Fruit fly (Drosophila melanogaster) whole organism, embryonic: Measurements from ENCODE around the gene ZnT77C.

ENCODE experiments used
- CG10959 ChIP-seq: fragments of 200-800 bp; sonication (Bioruptor generic); IDR thresholded peaks from 2 replicates; pipeline ENCODE4 v1.3.6; 2022; ENCODE audit warnings: missing biosample characterization, missing genetic modification characterization
- CG11398 ChIP-seq: fragments of 200-800 bp; sonication (Bioruptor generic); optimal IDR thresholded peaks from 2 replicates; lab custom pipeline; 2016; ENCODE audit warnings: missing biosample characterization, missing genetic modification characterization
- CG14441 ChIP-seq: fragments of 200-800 bp; sonication (Bioruptor generic); IDR thresholded peaks from 2 replicates; pipeline ENCODE4 v1.3.6; 2022; ENCODE audit warnings: missing biosample characterization, missing genetic modification characterization
- CG15696 ChIP-seq: fragments of 200-800 bp; sonication (Bioruptor generic); optimal IDR thresholded peaks from 2 replicates; lab custom pipeline; 2019; ENCODE audit warnings: missing biosample characterization, mild to moderate bottlenecking, missing genetic modification characterization, moderate library complexity
- CG16813 ChIP-seq: fragments of 200-800 bp; sonication (Bioruptor generic); IDR thresholded peaks from 3 replicates; pipeline ENCODE4 v1.3.6; 2022; ENCODE audit warnings: missing biosample characterization, missing genetic modification characterization; ENCODE audit not compliant: partially characterized antibody
- CG17328 ChIP-seq: fragments of 200-800 bp; sonication (Bioruptor generic); IDR thresholded peaks from 2 replicates; pipeline ENCODE4 v1.3.6; 2022; ENCODE audit warnings: missing biosample characterization, missing genetic modification characterization
- CG17359 ChIP-seq: fragments of 200-800 bp; sonication (Bioruptor generic); optimal IDR thresholded peaks from 3 replicates; lab custom pipeline; 2018; ENCODE audit warnings: missing biosample characterization, mild to moderate bottlenecking, missing genetic modification characterization, moderate library complexity
- CG1792 ChIP-seq: fragments of 200-800 bp; sonication (Bioruptor generic); optimal IDR thresholded peaks from 2 replicates; lab custom pipeline; 2016; ENCODE audit warnings: missing biosample characterization, missing genetic modification characterization
- CG2678 ChIP-seq: fragments of 200-800 bp; sonication (Bioruptor generic); optimal IDR thresholded peaks from 3 replicates; lab custom pipeline; 2019; ENCODE audit warnings: missing biosample characterization, mild to moderate bottlenecking, missing genetic modification characterization, moderate library complexity
- CG32767 ChIP-seq: fragments of 200-800 bp; sonication (Bioruptor generic); IDR thresholded peaks from 2 replicates; pipeline ENCODE4 v1.3.6; 2022; ENCODE audit warnings: missing biosample characterization, missing genetic modification characterization
- CG34376 ChIP-seq: fragments of 200-800 bp; sonication (Bioruptor generic); optimal IDR thresholded peaks from 2 replicates; lab custom pipeline; 2018; ENCODE audit warnings: missing biosample characterization, mild to moderate bottlenecking, missing genetic modification characterization
- CG4282 ChIP-seq: fragments of 200-800 bp; sonication (Bioruptor generic); optimal IDR thresholded peaks from 2 replicates; lab custom pipeline; 2016; ENCODE audit warnings: missing biosample characterization, missing genetic modification characterization
- CG6254 ChIP-seq: fragments of 200-800 bp; sonication (Bioruptor generic); optimal IDR thresholded peaks from 3 replicates; lab custom pipeline; 2017; ENCODE audit warnings: mild to moderate bottlenecking, missing biosample characterization, missing genetic modification reagents, missing genetic modification characterization
- CG8359 ChIP-seq: fragments of 200-800 bp; sonication (Bioruptor generic); optimal IDR thresholded peaks from 2 replicates; lab custom pipeline; 2017; ENCODE audit warnings: missing biosample characterization, mild to moderate bottlenecking, missing genetic modification characterization, borderline replicate concordance
- CG9876 ChIP-seq: fragments of 200-800 bp; sonication (Bioruptor generic); optimal IDR thresholded peaks from 2 replicates; lab custom pipeline; 2016; ENCODE audit warnings: missing biosample characterization, missing genetic modification characterization
- CTCF ChIP-seq: fragments of 200-800 bp; sonication (Bioruptor generic); optimal IDR thresholded peaks from 2 replicates; lab custom pipeline; 2017; ENCODE audit warnings: missing biosample characterization, mild to moderate bottlenecking, missing genetic modification characterization, moderate library complexity
- D19B ChIP-seq: fragments of 200-800 bp; sonication (Bioruptor generic); optimal IDR thresholded peaks from 2 replicates; lab custom pipeline; 2017; ENCODE audit warnings: missing biosample characterization, mild to moderate bottlenecking, missing genetic modification characterization
- E2f2 ChIP-seq: fragments of 200-800 bp; sonication (Bioruptor generic); IDR thresholded peaks from 2 replicates; pipeline ENCODE4 v1.3.6; 2022; ENCODE audit warnings: missing biosample characterization, missing genetic modification characterization
- Elba2 ChIP-seq: fragments of 200-800 bp; sonication (Bioruptor generic); optimal IDR thresholded peaks from 3 replicates; lab custom pipeline; 2016; ENCODE audit warnings: missing biosample characterization, missing genetic modification characterization
- Mad ChIP-seq: fragments of 200-800 bp; sonication (Bioruptor generic); optimal IDR thresholded peaks from 2 replicates; lab custom pipeline; 2016; ENCODE audit warnings: missing biosample characterization, missing genetic modification characterization
- NK7.1 ChIP-seq: fragments of 200-800 bp; sonication (Bioruptor generic); optimal IDR thresholded peaks from 3 replicates; lab custom pipeline; 2016; ENCODE audit warnings: missing biosample characterization, missing genetic modification characterization
- Nf-YA ChIP-seq: fragments of 200-800 bp; sonication (Bioruptor generic); IDR thresholded peaks from 2 replicates; pipeline ENCODE4 v1.3.6; 2022; ENCODE audit warnings: missing biosample characterization, missing genetic modification characterization
- NfI ChIP-seq: fragments of 200-800 bp; sonication (Bioruptor generic); optimal IDR thresholded peaks from 3 replicates; lab custom pipeline; 2018; ENCODE audit warnings: missing biosample characterization, mild to moderate bottlenecking, missing genetic modification characterization, moderate library complexity
- Pdp1 ChIP-seq, 2 experiments: fragments of 200-800 bp; sonication (Bioruptor generic); optimal IDR thresholded peaks; 3 replicates each; lab custom pipeline; 2016; ENCODE audit warnings: missing biosample characterization in 2 of 2, missing genetic modification characterization in 2 of 2, mild to moderate bottlenecking in 1 of 2, moderate library complexity in 1 of 2
- Ptx1 ChIP-seq: fragments of 200-800 bp; sonication (Bioruptor generic); IDR thresholded peaks from 2 replicates; pipeline ENCODE4 v1.3.6; 2022; ENCODE audit warnings: missing biosample characterization, missing genetic modification characterization
- Sry-δ ChIP-seq: fragments of 200-800 bp; sonication (Bioruptor generic); optimal IDR thresholded peaks from 2 replicates; lab custom pipeline; 2016; ENCODE audit warnings: missing biosample characterization, missing genetic modification characterization
- chinmo ChIP-seq: fragments of 200-800 bp; sonication (Bioruptor generic); IDR thresholded peaks from 4 replicates; pipeline ENCODE4 v1.3.6; 2022; ENCODE audit warnings: missing biosample characterization, missing genetic modification characterization; ENCODE audit not compliant: partially characterized antibody
- cwo ChIP-seq: fragments of 200-800 bp; sonication (Bioruptor generic); optimal IDR thresholded peaks from 3 replicates; lab custom pipeline; 2017; ENCODE audit warnings: missing biosample characterization, missing genetic modification characterization, mild to moderate bottlenecking, moderate library complexity, missing genetic modification reagents
- dpn ChIP-seq, 2 experiments: fragments of 200-800 bp; sonication (Bioruptor generic); optimal IDR thresholded peaks; 3 replicates each; lab custom pipeline; 2016; ENCODE audit warnings: missing biosample characterization in 2 of 2, missing genetic modification characterization in 2 of 2
- ftz-f1 ChIP-seq: fragments of 200-800 bp; sonication (Bioruptor generic); optimal IDR thresholded peaks from 2 replicates; lab custom pipeline; 2016; ENCODE audit warnings: missing biosample characterization, missing genetic modification characterization
- gem ChIP-seq: fragments of 200-800 bp; sonication (Bioruptor generic); optimal IDR thresholded peaks from 2 replicates; lab custom pipeline; 2019; ENCODE audit warnings: missing biosample characterization, mild to moderate bottlenecking, missing genetic modification characterization, moderate library complexity
- gt ChIP-seq: fragments of 200-800 bp; sonication (Bioruptor generic); IDR thresholded peaks from 2 replicates; pipeline ENCODE4 v1.3.6; 2022; ENCODE audit warnings: missing biosample characterization, missing genetic modification characterization
- h ChIP-seq: fragments of >200 bp; optimal IDR thresholded peaks from 2 replicates; lab custom pipeline; 2017
- kni ChIP-seq: fragments of 200-800 bp; sonication (Bioruptor generic); optimal IDR thresholded peaks from 3 replicates; lab custom pipeline; 2017; ENCODE audit warnings: mild to moderate bottlenecking, missing biosample characterization, missing genetic modification reagents, missing genetic modification characterization
- lov ChIP-seq, 2 experiments: fragments of 200-800 bp in 1 of 2; fragments of >200 bp in 1 of 2; sonication (Bioruptor generic) in 1 of 2; IDR thresholded peaks in 1 of 2; optimal IDR thresholded peaks in 1 of 2; 2 replicates in 1 of 2; 3 replicates in 1 of 2; pipeline versions ENCODE4 v1.3.6 to Lab custom; 2017 to 2022; ENCODE audit warnings: missing biosample characterization in 1 of 2, missing genetic modification characterization in 1 of 2
- luna ChIP-seq: fragments of 200-800 bp; sonication (Bioruptor generic); optimal IDR thresholded peaks from 2 replicates; lab custom pipeline; 2016; ENCODE audit warnings: missing biosample characterization, missing genetic modification characterization
- nom ChIP-seq: fragments of 200-800 bp; sonication (Bioruptor generic); optimal IDR thresholded peaks from 2 replicates; lab custom pipeline; 2017; ENCODE audit warnings: missing biosample characterization, missing genetic modification characterization, mild to moderate bottlenecking, moderate library complexity, missing genetic modification reagents
- phol ChIP-seq: fragments of 200-800 bp; sonication (Bioruptor generic); optimal IDR thresholded peaks from 3 replicates; lab custom pipeline; 2018; ENCODE audit warnings: missing biosample characterization, mild to moderate bottlenecking, missing genetic modification characterization, moderate library complexity
- salm ChIP-seq: fragments of 200-800 bp; sonication (Bioruptor generic); optimal IDR thresholded peaks from 2 replicates; lab custom pipeline; 2018; ENCODE audit warnings: missing biosample characterization, mild to moderate bottlenecking, missing genetic modification characterization
- sens ChIP-seq: fragments of 200-800 bp; sonication (Bioruptor generic); peaks from one replicate; lab custom pipeline; 2016; ENCODE audit warnings: missing biosample characterization, missing genetic modification characterization
- slbo ChIP-seq: fragments of 200-800 bp; sonication (Bioruptor generic); IDR thresholded peaks from 2 replicates; pipeline ENCODE4 v1.3.6; 2022; ENCODE audit warnings: missing biosample characterization, missing genetic modification characterization
- sug ChIP-seq: fragments of 200-800 bp; optimal IDR thresholded peaks from 2 replicates; lab custom pipeline; 2019; ENCODE audit warnings: missing biosample characterization, mild to moderate bottlenecking, missing genetic modification characterization, moderate library complexity
- tin ChIP-seq: fragments of 200-800 bp; sonication (Bioruptor generic); optimal IDR thresholded peaks from 3 replicates; lab custom pipeline; 2016; ENCODE audit warnings: missing biosample characterization, missing genetic modification characterization

The ZnT77C gene

dm6 chr3L:20516519-20517178, 21.9 kb upstream of the ZnT77C start (continued):
- no peak for TF ChIP-seq CG1792
- TF ChIP-seq lov (optimal IDR thresholded peaks at IDR 0.05; lab: Kevin White, UChicago), result no peak
- TF ChIP-seq lov (GFP tag; IDR thresholded peaks at IDR 0.05; lab: Robert Waterston, UW), result no peak
- no peak for TF ChIP-seq Nf-YA (GFP tag; lab: Robert Waterston, UW)
- no peak for TF ChIP-seq Elba2 (GFP tag; lab: Kevin White, UChicago)
- TF ChIP-seq CG4282 (GFP tag; lab: Kevin White, UChicago), result no peak
- no peak for TF ChIP-seq D19B (GFP tag; lab: Kevin White, UChicago)
- TF ChIP-seq CG17359 (tag; lab: Kevin White, UChicago), result peak; percentile 63
- TF ChIP-seq CG9876 (GFP tag; lab: Kevin White, UChicago), result no peak
- TF ChIP-seq Ptx1 (GFP tag; lab: Robert Waterston, UW), result peak; percentile 45
- peak; percentile 8; the same call in 1 of the 2 replicates for TF ChIP-seq CG17328
- peak; percentile 10; the same call in 1 of the 2 replicates for TF ChIP-seq CG10959
- TF ChIP-seq CG2678 (tag; lab: Kevin White, UChicago), result peak; percentile 76
- TF ChIP-seq CG14441 (GFP tag; lab: Robert Waterston, UW), result peak; percentile 49; the same call in 1 of the 2 replicates
- peak; percentile 61 for TF ChIP-seq CG15696 (tag; lab: Kevin White, UChicago)
- no peak for TF ChIP-seq luna (GFP tag; lab: Kevin White, UChicago)
- TF ChIP-seq gt (GFP tag; lab: Robert Waterston, UW), result no peak
- peak in 1 of 2 experiments; percentile 12 for TF ChIP-seq dpn (GFP tag; optimal IDR thresholded peaks at IDR 0.05; lab: Kevin White, UChicago)
- TF ChIP-seq CTCF (GFP tag; lab: Kevin White, UChicago), result no peak
- no peak for TF ChIP-seq CG16813 (GFP tag; lab: Robert Waterston, UW)
- TF ChIP-seq kni, result peak; percentile 49
- no peak for TF ChIP-seq NfI (GFP tag; lab: Kevin White, UChicago)
- TF ChIP-seq, all 482 proteins: peak for 176

dm6 chr3L:20514101-20514500, 19.4 kb upstream of the ZnT77C start:
- TF ChIP-seq Sry-δ (GFP tag; lab: Kevin White, UChicago) (no peak), Pdp1 (GFP tag; optimal IDR thresholded peaks at IDR 0.05; lab: Kevin White, UChicago) (peak in 1 of 2 experiments; percentile 0), CG6254 (GFP tag; lab: Kevin White, UChicago) (no peak), Mad (no peak), salm (tag; lab: Kevin White, UChicago) (no peak), CG11398 (no peak), h (lab: Kevin White, UChicago) (no peak), chinmo (GFP tag; lab: Robert Waterston, UW) (0 out of 4 replicates have a peak, but pooled peaks have one; percentile 30), sens (peak; percentile 50)
- TF ChIP-seq, all 482 proteins: peak for 3

DNA sequence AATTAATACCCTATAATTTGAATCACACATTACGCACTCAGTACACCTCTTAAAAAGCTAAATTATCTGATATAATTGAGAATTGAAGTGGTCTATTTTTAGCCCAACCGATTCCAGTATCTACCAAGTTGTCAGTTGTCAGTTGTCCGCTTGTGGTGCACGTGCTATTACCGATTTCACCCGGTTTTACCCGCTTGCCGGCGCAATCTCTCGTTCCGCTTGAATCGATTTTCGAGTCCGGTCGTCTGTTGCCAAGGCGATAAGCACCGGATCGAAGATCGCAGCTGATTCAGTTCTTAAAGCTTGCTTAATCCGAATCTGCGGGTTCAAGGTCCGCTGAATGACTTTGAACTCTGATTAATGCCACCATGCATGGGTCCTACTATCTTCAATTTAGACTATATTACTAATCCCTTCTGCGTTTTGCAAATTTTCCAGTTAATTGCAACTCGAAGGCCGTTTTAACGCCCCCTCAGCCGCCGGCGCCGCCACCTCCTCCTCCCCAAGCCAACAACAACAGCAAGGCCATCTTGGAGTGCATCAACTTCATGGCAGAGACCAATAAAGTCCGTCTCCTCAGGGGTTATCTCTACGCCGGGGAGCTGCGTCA, 16.9 kb upstream of the ZnT77C start:
- TF ChIP-seq ftz-f1, result peak; percentile 36
- TF ChIP-seq E2f2, result peak; percentile 25; the same call in 1 of the 2 replicates
- TF ChIP-seq D19B (GFP tag; lab: Kevin White, UChicago), result peak; percentile 64
- TF ChIP-seq NK7.1, result no peak
- TF ChIP-seq slbo (GFP tag; lab: Robert Waterston, UW), result 0 out of 2 replicates have a peak, but pooled peaks have one; percentile 6
- peak; percentile 30 for TF ChIP-seq gem (tag; lab: Kevin White, UChicago)
- TF ChIP-seq tin (GFP tag; lab: Kevin White, UChicago), result no peak
- TF ChIP-seq phol (tag; lab: Kevin White, UChicago), result no peak
- TF ChIP-seq CG8359, result no peak
- TF ChIP-seq CG32767, result no peak
- TF ChIP-seq CG34376 (GFP tag; lab: Kevin White, UChicago), result peak; percentile 68
- peak; percentile 26 for TF ChIP-seq nom
- TF ChIP-seq cwo (GFP tag; lab: Kevin White, UChicago), result peak; percentile 78
- TF ChIP-seq sug (tag; lab: Kevin White, UChicago), result peak; percentile 70
